Fruit fly (Drosophila melanogaster) whole organism, embryonic: Measurements from ENCODE around the gene CG7924.

ENCODE experiments used
- Adf1 ChIP-seq: fragments of 200-800 bp; sonication (Bioruptor generic); IDR thresholded peaks from 2 replicates; pipeline ENCODE4 v1.3.6; 2022; ENCODE audit warnings: missing biosample characterization, missing genetic modification characterization
- Atf-2 ChIP-seq: fragments of 200-800 bp; sonication (Bioruptor generic); optimal IDR thresholded peaks from 2 replicates; lab custom pipeline; 2016; ENCODE audit warnings: missing biosample characterization, missing genetic modification characterization
- Bdp1 ChIP-seq: fragments of 200-800 bp; sonication (Bioruptor generic); optimal IDR thresholded peaks from 3 replicates; lab custom pipeline; 2016; ENCODE audit warnings: missing biosample characterization, missing genetic modification characterization
- BtbVII ChIP-seq: fragments of 200-800 bp; sonication (Bioruptor generic); optimal IDR thresholded peaks from 3 replicates; lab custom pipeline; 2017; ENCODE audit warnings: missing biosample characterization, mild to moderate bottlenecking, missing genetic modification characterization
- C15 ChIP-seq: fragments of 200-800 bp; sonication (Bioruptor generic); IDR thresholded peaks from 3 replicates; pipeline ENCODE4 v1.3.6; 2022; ENCODE audit warnings: missing biosample characterization, missing genetic modification characterization
- CG11723 ChIP-seq: fragments of 200-800 bp; sonication (Bioruptor generic); optimal IDR thresholded peaks from 2 replicates; lab custom pipeline; 2017; ENCODE audit warnings: missing biosample characterization, mild to moderate bottlenecking, missing genetic modification characterization
- CG12299 ChIP-seq: fragments of 200-800 bp; sonication (Bioruptor generic); optimal IDR thresholded peaks from 2 replicates; lab custom pipeline; 2018; ENCODE audit warnings: missing biosample characterization, mild to moderate bottlenecking, missing genetic modification characterization
- CG12744 ChIP-seq: fragments of 200-800 bp; sonication (Bioruptor generic); optimal IDR thresholded peaks from 2 replicates; lab custom pipeline; 2016; ENCODE audit warnings: missing biosample characterization, missing genetic modification characterization
- CG13287 ChIP-seq: fragments of 200-800 bp; sonication (Bioruptor generic); IDR thresholded peaks from 2 replicates; pipeline ENCODE4 v1.3.6; 2022; ENCODE audit warnings: missing biosample characterization, missing genetic modification characterization; ENCODE audit not compliant: partially characterized antibody
- CG14014 ChIP-seq: fragments of 200-800 bp; sonication (Bioruptor generic); IDR thresholded peaks from 2 replicates; pipeline ENCODE4 v1.3.6; 2022; ENCODE audit warnings: missing biosample characterization, missing genetic modification characterization
- CG1529 ChIP-seq: fragments of 200-800 bp; sonication (Bioruptor generic); optimal IDR thresholded peaks from 3 replicates; lab custom pipeline; 2018; ENCODE audit warnings: missing biosample characterization, missing genetic modification characterization
- CG17359 ChIP-seq: fragments of 200-800 bp; sonication (Bioruptor generic); optimal IDR thresholded peaks from 3 replicates; lab custom pipeline; 2018; ENCODE audit warnings: missing biosample characterization, mild to moderate bottlenecking, missing genetic modification characterization, moderate library complexity
- CG17568 ChIP-seq: fragments of 200-800 bp; sonication (Bioruptor generic); optimal IDR thresholded peaks from 2 replicates; lab custom pipeline; 2018; ENCODE audit warnings: missing biosample characterization, mild to moderate bottlenecking, missing genetic modification characterization, moderate library complexity
- CG18619 ChIP-seq: fragments of 200-800 bp; sonication (Bioruptor generic); optimal IDR thresholded peaks from 3 replicates; lab custom pipeline; 2017; ENCODE audit warnings: missing biosample characterization, mild to moderate bottlenecking, missing genetic modification characterization
- CG3995 ChIP-seq: fragments of 200-800 bp; sonication (Bioruptor generic); optimal IDR thresholded peaks from 3 replicates; lab custom pipeline; 2016; ENCODE audit warnings: missing biosample characterization, missing genetic modification characterization
- CG4282 ChIP-seq: fragments of 200-800 bp; sonication (Bioruptor generic); optimal IDR thresholded peaks from 2 replicates; lab custom pipeline; 2016; ENCODE audit warnings: missing biosample characterization, missing genetic modification characterization
- CG6272 ChIP-seq: fragments of 200-800 bp; sonication (Bioruptor generic); IDR thresholded peaks from 2 replicates; pipeline ENCODE4 v1.3.6; 2022; ENCODE audit warnings: missing biosample characterization, missing genetic modification characterization
- CG6854 ChIP-seq: fragments of 200-800 bp; sonication (Bioruptor generic); optimal IDR thresholded peaks from 3 replicates; lab custom pipeline; 2017; ENCODE audit warnings: missing biosample characterization, mild to moderate bottlenecking, missing genetic modification characterization
- CG7987 ChIP-seq: fragments of 200-800 bp; sonication (Bioruptor generic); optimal IDR thresholded peaks from 2 replicates; lab custom pipeline; 2018; ENCODE audit warnings: missing biosample characterization, mild to moderate bottlenecking, missing genetic modification characterization, moderate library complexity
- CG9797 ChIP-seq: fragments of 200-800 bp; sonication (Bioruptor generic); optimal IDR thresholded peaks from 3 replicates; lab custom pipeline; 2018; ENCODE audit warnings: missing biosample characterization, mild to moderate bottlenecking, missing genetic modification characterization
- D ChIP-seq, 2 experiments: fragments of 200-800 bp in 1 of 2; fragments of >200 bp in 1 of 2; sonication (Bioruptor generic) in 1 of 2; optimal IDR thresholded peaks; 2 replicates in 1 of 2; 3 replicates in 1 of 2; lab custom pipeline; 2017; ENCODE audit warnings: mild to moderate bottlenecking in 1 of 2, missing biosample characterization in 1 of 2, missing genetic modification characterization in 1 of 2, missing genetic modification reagents in 1 of 2
- HLH54F ChIP-seq: fragments of 200-800 bp; sonication (Bioruptor generic); optimal IDR thresholded peaks from 3 replicates; lab custom pipeline; 2016; ENCODE audit warnings: missing biosample characterization, missing genetic modification characterization
- Hr3 ChIP-seq: fragments of 200-800 bp; sonication (Bioruptor generic); optimal IDR thresholded peaks from 3 replicates; lab custom pipeline; 2016; ENCODE audit warnings: missing biosample characterization, missing genetic modification characterization
- NK7.1 ChIP-seq: fragments of 200-800 bp; sonication (Bioruptor generic); optimal IDR thresholded peaks from 3 replicates; lab custom pipeline; 2016; ENCODE audit warnings: missing biosample characterization, missing genetic modification characterization
- Oli ChIP-seq: fragments of 200-800 bp; sonication (Bioruptor generic); optimal IDR thresholded peaks from 2 replicates; lab custom pipeline; 2018; ENCODE audit warnings: missing biosample characterization, mild to moderate bottlenecking, missing genetic modification characterization, moderate library complexity
- Sry-β ChIP-seq: fragments of 200-800 bp; sonication (Bioruptor generic); optimal IDR thresholded peaks from 2 replicates; lab custom pipeline; 2018; ENCODE audit warnings: missing biosample characterization, mild to moderate bottlenecking, missing genetic modification characterization, moderate library complexity
- Ssrp ChIP-seq: fragments of 200-800 bp; sonication (Bioruptor generic); optimal IDR thresholded peaks from 2 replicates; lab custom pipeline; 2018; ENCODE audit warnings: missing biosample characterization, mild to moderate bottlenecking, missing genetic modification characterization, moderate library complexity
- Usf ChIP-seq: fragments of 200-800 bp; sonication (Bioruptor generic); optimal IDR thresholded peaks from 2 replicates; lab custom pipeline; 2017; ENCODE audit warnings: missing genotype, missing biosample characterization, missing genetic modification characterization
- amos ChIP-seq: fragments of 200-800 bp; sonication (Bioruptor generic); IDR thresholded peaks from 2 replicates; pipeline ENCODE4 v1.3.6; 2022; ENCODE audit warnings: missing biosample characterization, missing genetic modification characterization; ENCODE audit not compliant: partially characterized antibody
- ato ChIP-seq: fragments of 200-800 bp; sonication (Bioruptor generic); IDR thresholded peaks from 2 replicates; pipeline ENCODE4 v1.3.6; 2022; ENCODE audit warnings: missing biosample characterization, missing genetic modification characterization; ENCODE audit not compliant: partially characterized antibody
- bbx ChIP-seq: fragments of 200-800 bp; sonication (Bioruptor generic); IDR thresholded peaks from 2 replicates; pipeline ENCODE4 v1.3.6; 2022; ENCODE audit warnings: missing biosample characterization, missing genetic modification characterization; ENCODE audit not compliant: partially characterized antibody
- bowl ChIP-seq: fragments of 200-800 bp; sonication (Bioruptor generic); IDR thresholded peaks from 2 replicates; pipeline ENCODE4 v1.3.6; 2022; ENCODE audit warnings: missing biosample characterization, missing genetic modification characterization
- cad ChIP-seq: fragments of >200 bp; optimal IDR thresholded peaks from 2 replicates; lab custom pipeline; 2017; ENCODE audit warnings: missing biosample characterization, missing genetic modification characterization
- cas ChIP-seq: fragments of 200-800 bp; sonication (Bioruptor generic); IDR thresholded peaks from 2 replicates; pipeline ENCODE4 v1.3.6; 2022; ENCODE audit warnings: missing biosample characterization, missing genetic modification characterization
- ci ChIP-seq: fragments of 200-800 bp; sonication (Bioruptor generic); IDR thresholded peaks from 3 replicates; pipeline ENCODE4 v1.3.6; 2022; ENCODE audit warnings: missing biosample characterization, missing genetic modification characterization
- crc ChIP-seq: fragments of 200-800 bp; sonication (Bioruptor generic); optimal IDR thresholded peaks from 2 replicates; lab custom pipeline; 2016; ENCODE audit warnings: missing biosample characterization, missing genetic modification characterization
- dati ChIP-seq: fragments of 200-800 bp; sonication (Bioruptor generic); IDR thresholded peaks from 2 replicates; pipeline ENCODE4 v1.3.6; 2022; ENCODE audit warnings: missing biosample characterization, missing genetic modification characterization
- gt ChIP-seq: fragments of 200-800 bp; sonication (Bioruptor generic); IDR thresholded peaks from 2 replicates; pipeline ENCODE4 v1.3.6; 2022; ENCODE audit warnings: missing biosample characterization, missing genetic modification characterization
- jumu ChIP-seq: fragments of 200-800 bp; sonication (Bioruptor generic); optimal IDR thresholded peaks from 3 replicates; lab custom pipeline; 2016; ENCODE audit warnings: missing biosample characterization, missing genetic modification characterization
- maf-S ChIP-seq: fragments of 200-800 bp; sonication (Bioruptor generic); optimal IDR thresholded peaks from 2 replicates; lab custom pipeline; 2016; ENCODE audit warnings: missing biosample characterization, missing genetic modification characterization
- nmo ChIP-seq: fragments of 200-800 bp; sonication (Bioruptor generic); optimal IDR thresholded peaks from 2 replicates; lab custom pipeline; 2018; ENCODE audit warnings: missing biosample characterization, mild to moderate bottlenecking, missing genetic modification characterization, moderate library complexity
- org-1 ChIP-seq: fragments of 200-800 bp; sonication (Bioruptor generic); optimal IDR thresholded peaks from 2 replicates; lab custom pipeline; 2017; ENCODE audit warnings: missing biosample characterization, missing genetic modification characterization
- ro ChIP-seq: fragments of 200-800 bp; sonication (Bioruptor generic); IDR thresholded peaks from 2 replicates; pipeline ENCODE4 v1.3.6; 2022; ENCODE audit warnings: missing biosample characterization, missing genetic modification characterization
- scrt ChIP-seq: fragments of 200-800 bp; sonication (Bioruptor generic); optimal IDR thresholded peaks from 2 replicates; lab custom pipeline; 2018; ENCODE audit warnings: missing biosample characterization, mild to moderate bottlenecking, missing genetic modification characterization, moderate library complexity
- tgo ChIP-seq: fragments of 200-800 bp; sonication (Bioruptor generic); IDR thresholded peaks from 3 replicates; pipeline ENCODE4 v1.3.6; 2022; ENCODE audit warnings: missing biosample characterization, missing genetic modification characterization
- vfl ChIP-seq: fragments of 200-800 bp; sonication (Bioruptor generic); optimal IDR thresholded peaks from 2 replicates; lab custom pipeline; 2016; ENCODE audit warnings: missing biosample characterization, missing genetic modification characterization
- wor ChIP-seq: fragments of 200-800 bp; sonication (Bioruptor generic); IDR thresholded peaks from 2 replicates; pipeline ENCODE4 v1.3.6; 2022; ENCODE audit warnings: missing biosample characterization, missing genetic modification characterization
- yki ChIP-seq: fragments of >200 bp; optimal IDR thresholded peaks from 3 replicates; lab custom pipeline; 2018
- zen ChIP-seq: fragments of 200-800 bp; sonication (Bioruptor generic); optimal IDR thresholded peaks from 3 replicates; lab custom pipeline; 2018; ENCODE audit warnings: missing biosample characterization, mild to moderate bottlenecking, missing genetic modification characterization, moderate library complexity
- zfh1 ChIP-seq: fragments of 200-800 bp; sonication (Bioruptor generic); IDR thresholded peaks from 3 replicates; pipeline ENCODE4 v1.3.6; 2022; ENCODE audit warnings: missing biosample characterization, missing genetic modification characterization

Gene CG7924

DNA sequence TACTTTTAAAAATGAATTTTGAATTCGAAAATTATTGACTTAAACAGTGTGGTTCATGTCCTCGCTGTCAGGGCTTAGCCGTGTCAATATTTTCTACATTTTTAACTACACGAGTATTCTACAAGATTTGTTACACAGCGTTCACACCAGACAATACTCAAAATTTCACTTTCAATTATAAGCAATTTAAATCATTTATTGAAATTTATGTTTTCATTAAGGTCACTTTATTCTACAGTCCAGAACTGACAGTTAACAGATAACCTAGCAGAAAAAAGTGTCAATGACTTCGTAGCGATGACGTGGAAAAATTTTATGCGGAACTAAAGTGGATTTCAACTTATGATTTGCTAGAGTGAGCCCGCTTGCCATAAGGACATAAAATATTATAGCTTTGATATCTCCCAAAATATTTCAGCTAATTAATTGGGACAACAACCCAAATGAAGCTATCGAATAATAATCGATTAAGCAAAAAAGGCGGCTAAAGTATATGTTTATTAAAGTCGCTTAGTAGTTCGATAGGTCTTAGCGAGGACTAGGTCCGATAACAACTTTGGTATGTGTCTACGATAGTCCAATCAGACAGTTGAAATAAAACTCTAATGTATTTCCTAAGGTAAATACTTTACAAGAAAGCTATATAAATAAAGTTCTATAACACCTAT is 43.2 kb upstream of the CG7924 start (continued):
- TF ChIP-seq BtbVII (GFP tag; lab: Kevin White, UChicago) (peak; percentile 57), CG17359 (tag; lab: Kevin White, UChicago) (peak; percentile 40), Sry-β (GFP tag; lab: Kevin White, UChicago) (no peak), CG12744 (GFP tag; lab: Kevin White, UChicago) (no peak), Bdp1 (no peak), nmo (no peak), cad (GFP tag; lab: Kevin White, UChicago) (no peak), CG9797 (GFP tag; lab: Kevin White, UChicago) (no peak), CG18619 (GFP tag; lab: Kevin White, UChicago) (no peak), Atf-2 (no peak), maf-S (GFP tag; lab: Kevin White, UChicago) (no peak), scrt (GFP tag; lab: Kevin White, UChicago) (no peak), CG3995 (GFP tag; lab: Kevin White, UChicago) (no peak), gt (GFP tag; lab: Robert Waterston, UW) (no peak), crc (GFP tag; lab: Kevin White, UChicago) (peak; percentile 0), HLH54F (GFP tag; lab: Kevin White, UChicago) (peak; percentile 10), zfh1 (GFP tag; lab: Robert Waterston, UW) (peak; percentile 40; the same call in 1 of the 3 replicates), ci (peak; percentile 91), ro (GFP tag; lab: Robert Waterston, UW) (no peak), Adf1 (GFP tag; lab: Robert Waterston, UW) (peak; percentile 38; the same call in 1 of the 2 replicates), CG11723 (GFP tag; lab: Kevin White, UChicago) (no peak), dati (GFP tag; lab: Robert Waterston, UW) (no peak), CG14014 (GFP tag; lab: Robert Waterston, UW) (peak; percentile 82), bbx (GFP tag; lab: Robert Waterston, UW) (no peak; the same call in 1 of the 2 replicates), CG17568 (GFP tag; lab: Kevin White, UChicago) (peak; percentile 4), CG1529 (GFP tag; lab: Kevin White, UChicago) (peak; percentile 43), amos (GFP tag; lab: Robert Waterston, UW) (peak; percentile 46), bowl (GFP tag; lab: Robert Waterston, UW) (peak; percentile 59; the same call in 1 of the 2 replicates), CG6272 (GFP tag; lab: Robert Waterston, UW) (no peak; the same call in 1 of the 2 replicates), CG7987 (GFP tag; lab: Kevin White, UChicago) (peak; percentile 7), org-1 (GFP tag; lab: Kevin White, UChicago) (no peak), jumu (GFP tag; lab: Kevin White, UChicago) (no peak), CG13287 (GFP tag; lab: Robert Waterston, UW) (no peak; the same call in 1 of the 2 replicates), Ssrp (tag; lab: Kevin White, UChicago) (peak; percentile 45), cas (GFP tag; lab: Robert Waterston, UW) (no peak), zen (tag; lab: Kevin White, UChicago) (peak; percentile 14), tgo (peak; percentile 75), CG12299 (tag; lab: Kevin White, UChicago) (no peak), NK7.1 (GFP tag; lab: Kevin White, UChicago) (no peak), ato (0 out of 2 replicates have a peak, but pooled peaks have one; percentile 10), vfl (GFP tag; lab: Kevin White, UChicago) (no peak), Hr3 (GFP tag; lab: Kevin White, UChicago) (no peak), Usf (GFP tag; lab: Kevin White, UChicago) (no peak), CG6854 (no peak), C15 (no peak), Oli (tag; lab: Kevin White, UChicago) (peak; percentile 36), yki (lab: Kevin White, UChicago) (no peak), CG4282 (no peak), wor (GFP tag; lab: Robert Waterston, UW) (0 out of 2 replicates have a peak, but pooled peaks have one; percentile 23), D (optimal IDR thresholded peaks at IDR 0.05; lab: Kevin White, UChicago) (no peak), D (GFP tag; optimal IDR thresholded peaks at IDR 0.05; lab: Kevin White, UChicago) (peak; percentile 21)
